Fruit fly (Drosophila melanogaster) whole organism, adult: ENCODE measurements around the gene CG13392.

ENCODE experiments used
- CG11617 ChIP-seq: fragments of 200-800 bp; sonication (Bioruptor generic); optimal IDR thresholded peaks from 2 replicates; lab custom pipeline; 2017; ENCODE audit warnings: mild to moderate bottlenecking, missing biosample characterization, missing genetic modification reagents, missing genetic modification characterization
- CG12768 ChIP-seq: fragments of 200-800 bp; sonication (Bioruptor generic); optimal IDR thresholded peaks from 2 replicates; lab custom pipeline; 2017; ENCODE audit warnings: missing biosample characterization, missing genetic modification characterization, mild to moderate bottlenecking, moderate library complexity, missing genetic modification reagents
- CG14711 ChIP-seq: fragments of 200-800 bp; sonication (Bioruptor generic); optimal IDR thresholded peaks from 2 replicates; lab custom pipeline; 2018; ENCODE audit warnings: missing biosample characterization, mild to moderate bottlenecking, missing genetic modification characterization, moderate library complexity
- CG1620 ChIP-seq: fragments of 200-800 bp; sonication (Bioruptor generic); optimal IDR thresholded peaks from 2 replicates; lab custom pipeline; 2016; ENCODE audit warnings: missing biosample characterization, missing genetic modification characterization
- Clk ChIP-seq: fragments of 200-800 bp; sonication (Bioruptor generic); optimal IDR thresholded peaks from 2 replicates; lab custom pipeline; 2017; ENCODE audit warnings: missing biosample characterization, missing genetic modification characterization
- Crg-1 ChIP-seq: fragments of 200-800 bp; sonication (Bioruptor generic); optimal IDR thresholded peaks from 2 replicates; lab custom pipeline; 2016; ENCODE audit warnings: missing biosample characterization, missing genetic modification characterization
- Mnt ChIP-seq: fragments of 200-800 bp; sonication (Bioruptor generic); optimal IDR thresholded peaks from 2 replicates; lab custom pipeline; 2016; ENCODE audit warnings: missing biosample characterization, mild to moderate bottlenecking, missing genetic modification characterization
- cic ChIP-seq: fragments of 200-800 bp; sonication (Bioruptor generic); optimal IDR thresholded peaks from 2 replicates; lab custom pipeline; 2017; ENCODE audit warnings: missing biosample characterization, mild to moderate bottlenecking, missing genetic modification characterization, moderate library complexity
- cnc ChIP-seq, 2 experiments: fragments of >200 bp; optimal IDR thresholded peaks; 2 replicates each; lab custom pipeline; 2017
- kay ChIP-seq: fragments of 200-800 bp; sonication (Bioruptor generic); peaks from one replicate; lab custom pipeline; 2016; ENCODE audit warnings: missing biosample characterization, missing genetic modification characterization, borderline replicate concordance
- ovo ChIP-seq: fragments of 200-800 bp; sonication (Bioruptor generic); optimal IDR thresholded peaks from 2 replicates; lab custom pipeline; 2016; ENCODE audit warnings: missing biosample characterization, missing genetic modification characterization
- pad ChIP-seq: fragments of 200-800 bp; sonication (Bioruptor generic); optimal IDR thresholded peaks from 3 replicates; lab custom pipeline; 2017; ENCODE audit warnings: missing biosample characterization, missing genetic modification characterization, mild to moderate bottlenecking, moderate library complexity, missing genetic modification reagents

- TF ChIP-seq CG12768 (no peak), Mnt (no peak), pad (GFP tag; lab: Kevin White, UChicago) (no peak), Crg-1 (GFP tag; lab: Kevin White, UChicago) (no peak), cnc (optimal IDR thresholded peaks at IDR 0.05; lab: Kevin White, UChicago) (no peak), Clk (no peak), CG14711 (no peak), CG1620 (GFP tag; lab: Kevin White, UChicago) (no peak), kay (GFP tag; lab: Kevin White, UChicago) (no peak), cic (GFP tag; lab: Kevin White, UChicago) (no peak), CG11617 (GFP tag; lab: Kevin White, UChicago) (no peak), ovo (no peak)
Observed at dm6 chr2L:8374235-8374634, 8.4 kb downstream of the CG13392 start, which contains the start of gene Wdr82.
